Fruit fly (Drosophila melanogaster) whole organism, embryonic: ENCODE measurements around the gene fz.

Source experiments
- CG11695 ChIP-seq: fragments of 200-800 bp; sonication (Bioruptor generic); IDR thresholded peaks from 3 replicates; pipeline ENCODE4 v1.3.6; 2022; ENCODE audit warnings: missing biosample characterization, missing genetic modification characterization
- CG12769 ChIP-seq: fragments of 200-800 bp; sonication (Bioruptor generic); optimal IDR thresholded peaks from 2 replicates; lab custom pipeline; 2019; ENCODE audit warnings: missing biosample characterization, mild to moderate bottlenecking, missing genetic modification characterization, moderate library complexity
- CG12942 ChIP-seq: fragments of 200-800 bp; sonication (Bioruptor generic); optimal IDR thresholded peaks from 3 replicates; lab custom pipeline; 2016; ENCODE audit warnings: missing biosample characterization, missing genetic modification characterization
- CG13624 ChIP-seq: fragments of 200-800 bp; sonication (Bioruptor generic); optimal IDR thresholded peaks from 2 replicates; lab custom pipeline; 2016; ENCODE audit warnings: missing biosample characterization, missing genetic modification characterization
- CG13775 ChIP-seq: fragments of 200-800 bp; sonication (Bioruptor generic); optimal IDR thresholded peaks from 3 replicates; lab custom pipeline; 2017; ENCODE audit warnings: missing biosample characterization, mild to moderate bottlenecking, missing genetic modification characterization
- CG1529 ChIP-seq: fragments of 200-800 bp; sonication (Bioruptor generic); optimal IDR thresholded peaks from 3 replicates; lab custom pipeline; 2018; ENCODE audit warnings: missing biosample characterization, missing genetic modification characterization
- CG15601 ChIP-seq: fragments of 200-800 bp; sonication (Bioruptor generic); optimal IDR thresholded peaks from 3 replicates; lab custom pipeline; 2019; ENCODE audit warnings: missing biosample characterization, mild to moderate bottlenecking, missing genetic modification characterization, moderate library complexity
- CG1602 ChIP-seq: fragments of 200-800 bp; sonication (Bioruptor generic); optimal IDR thresholded peaks from 3 replicates; lab custom pipeline; 2016; ENCODE audit warnings: missing biosample characterization, missing genetic modification characterization
- CG1603 ChIP-seq: fragments of 200-800 bp; sonication (Bioruptor generic); optimal IDR thresholded peaks from 2 replicates; lab custom pipeline; 2019; ENCODE audit warnings: missing biosample characterization, mild to moderate bottlenecking, missing genetic modification characterization, moderate library complexity
- CG18262 ChIP-seq: fragments of 200-800 bp; optimal IDR thresholded peaks from 3 replicates; lab custom pipeline; 2019; ENCODE audit warnings: missing biosample characterization, mild to moderate bottlenecking, missing genetic modification characterization, moderate library complexity
- CG2116 ChIP-seq: fragments of 200-800 bp; sonication (Bioruptor generic); optimal IDR thresholded peaks from 3 replicates; lab custom pipeline; 2018; ENCODE audit warnings: missing biosample characterization, mild to moderate bottlenecking, missing genetic modification characterization
- CG31365 ChIP-seq: fragments of 200-800 bp; sonication (Bioruptor generic); optimal IDR thresholded peaks from 2 replicates; lab custom pipeline; 2018; ENCODE audit warnings: missing biosample characterization, mild to moderate bottlenecking, missing genetic modification characterization
- CG34224 ChIP-seq: fragments of 200-800 bp; sonication (Bioruptor generic); IDR thresholded peaks from 3 replicates; pipeline ENCODE4 v1.3.6; 2022; ENCODE audit warnings: missing biosample characterization, missing genetic modification characterization; ENCODE audit not compliant: partially characterized antibody
- CG4730 ChIP-seq: fragments of 200-800 bp; sonication (Bioruptor generic); IDR thresholded peaks from 2 replicates; pipeline ENCODE4 v1.3.6; 2022; ENCODE audit warnings: missing biosample characterization, missing genetic modification characterization
- CG8290 ChIP-seq, 3 experiments: fragments of 200-800 bp; sonication (Bioruptor generic); optimal IDR thresholded peaks; 2 replicates each; lab custom pipeline; 2016 to 2019; ENCODE audit warnings: missing biosample characterization in 3 of 3, missing genetic modification characterization in 3 of 3, mild to moderate bottlenecking in 2 of 3, moderate library complexity in 1 of 3
- CG8478 ChIP-seq: fragments of >200 bp; optimal IDR thresholded peaks from 2 replicates; lab custom pipeline; 2018
- CG8765 ChIP-seq: fragments of 200-800 bp; sonication (Bioruptor generic); IDR thresholded peaks from 2 replicates; pipeline ENCODE4 v1.3.6; 2022; ENCODE audit warnings: missing biosample characterization, missing genetic modification characterization
- CG8944 ChIP-seq: fragments of 200-800 bp; sonication (Bioruptor generic); optimal IDR thresholded peaks from 3 replicates; lab custom pipeline; 2016; ENCODE audit warnings: missing biosample characterization, missing genetic modification characterization
- CG9727 ChIP-seq: fragments of 200-800 bp; sonication (Bioruptor generic); optimal IDR thresholded peaks from 3 replicates; lab custom pipeline; 2017; ENCODE audit warnings: missing biosample characterization, mild to moderate bottlenecking, missing genetic modification characterization
- Drgx ChIP-seq: fragments of 200-800 bp; sonication (Bioruptor generic); IDR thresholded peaks from 2 replicates; pipeline ENCODE4 v1.3.6; 2022; ENCODE audit warnings: missing biosample characterization, missing genetic modification characterization
- E2f1 ChIP-seq: fragments of 200-800 bp; sonication (Bioruptor generic); IDR thresholded peaks from 2 replicates; pipeline ENCODE4 v1.3.6; 2022; ENCODE audit warnings: missing biosample characterization, missing genetic modification characterization
- Fer1 ChIP-seq: fragments of 200-800 bp; sonication (Bioruptor generic); optimal IDR thresholded peaks from 2 replicates; lab custom pipeline; 2017; ENCODE audit warnings: missing biosample characterization, mild to moderate bottlenecking, missing genetic modification characterization
- Fer3 ChIP-seq: fragments of 200-800 bp; sonication (Bioruptor generic); optimal IDR thresholded peaks from 2 replicates; lab custom pipeline; 2018; ENCODE audit warnings: missing biosample characterization, mild to moderate bottlenecking, missing genetic modification characterization, moderate library complexity
- H15 ChIP-seq: fragments of 200-800 bp; sonication (Bioruptor generic); IDR thresholded peaks from 3 replicates; pipeline ENCODE4 v1.3.6; 2022; ENCODE audit warnings: missing biosample characterization, missing genetic modification characterization
- Hey ChIP-seq: fragments of 200-800 bp; sonication (Bioruptor generic); optimal IDR thresholded peaks from 3 replicates; lab custom pipeline; 2018; ENCODE audit warnings: missing biosample characterization, mild to moderate bottlenecking, missing genetic modification characterization
- Hmr ChIP-seq: fragments of 200-800 bp; sonication (Bioruptor generic); optimal IDR thresholded peaks from 3 replicates; lab custom pipeline; 2017; ENCODE audit warnings: mild to moderate bottlenecking, missing biosample characterization, missing genetic modification reagents, missing genetic modification characterization
- Med ChIP-seq: fragments of 200-800 bp; sonication (Bioruptor generic); peaks from one replicate; lab custom pipeline; 2016; ENCODE audit warnings: missing biosample characterization, missing genetic modification characterization, mild to moderate bottlenecking, inconsistent platforms, moderate library complexity
- amos ChIP-seq: fragments of 200-800 bp; sonication (Bioruptor generic); IDR thresholded peaks from 2 replicates; pipeline ENCODE4 v1.3.6; 2022; ENCODE audit warnings: missing biosample characterization, missing genetic modification characterization; ENCODE audit not compliant: partially characterized antibody
- ara ChIP-seq: fragments of 200-800 bp; sonication (Bioruptor generic); IDR thresholded peaks from 2 replicates; pipeline ENCODE4 v1.3.6; 2022; ENCODE audit warnings: missing biosample characterization, missing genetic modification characterization
- ase ChIP-seq: fragments of 200-800 bp; sonication (Bioruptor generic); IDR thresholded peaks from 3 replicates; pipeline ENCODE4 v1.3.6; 2022; ENCODE audit warnings: missing biosample characterization, missing genetic modification characterization
- chif ChIP-seq, 2 experiments: fragments of 200-800 bp; sonication (Bioruptor generic); optimal IDR thresholded peaks; 3 replicates each; lab custom pipeline; 2016; ENCODE audit warnings: missing biosample characterization in 2 of 2, missing genetic modification characterization in 2 of 2
- fd102C ChIP-seq: fragments of 200-800 bp; sonication (Bioruptor generic); optimal IDR thresholded peaks from 2 replicates; lab custom pipeline; 2018; ENCODE audit warnings: missing biosample characterization, mild to moderate bottlenecking, missing genetic modification characterization, moderate library complexity
- gem ChIP-seq: fragments of 200-800 bp; sonication (Bioruptor generic); optimal IDR thresholded peaks from 2 replicates; lab custom pipeline; 2019; ENCODE audit warnings: missing biosample characterization, mild to moderate bottlenecking, missing genetic modification characterization, moderate library complexity
- grau ChIP-seq: fragments of 200-800 bp; optimal IDR thresholded peaks from 3 replicates; lab custom pipeline; 2019; ENCODE audit warnings: missing biosample characterization, mild to moderate bottlenecking, missing genetic modification characterization, moderate library complexity
- gsb-n ChIP-seq: fragments of 200-800 bp; sonication (Bioruptor generic); optimal IDR thresholded peaks from 3 replicates; lab custom pipeline; 2018; ENCODE audit warnings: missing biosample characterization, mild to moderate bottlenecking, missing genetic modification characterization
- inv ChIP-seq: fragments of 200-800 bp; sonication (Bioruptor generic); IDR thresholded peaks from 2 replicates; pipeline ENCODE4 v1.3.6; 2022; ENCODE audit warnings: missing biosample characterization, missing genetic modification characterization; ENCODE audit not compliant: partially characterized antibody
- mld ChIP-seq: fragments of 200-800 bp; sonication (Bioruptor generic); IDR thresholded peaks from 3 replicates; pipeline ENCODE4 v1.3.6; 2022; ENCODE audit warnings: missing biosample characterization, missing genetic modification characterization; ENCODE audit not compliant: partially characterized antibody
- onecut ChIP-seq: fragments of 200-800 bp; sonication (Bioruptor generic); IDR thresholded peaks from 2 replicates; pipeline ENCODE4 v1.3.6; 2022; ENCODE audit warnings: missing biosample characterization, missing genetic modification characterization
- pan ChIP-seq, 4 experiments: fragments of >200 bp in 3 of 4; fragments of 200-800 bp in 1 of 4; sonication (Bioruptor generic) in 1 of 4; optimal IDR thresholded peaks in 3 of 4; IDR thresholded peaks in 1 of 4; 2 replicates each; pipeline versions ENCODE4 v1.3.6 to Lab custom; 2017 to 2022; ENCODE audit warnings: missing biosample characterization in 2 of 4, missing genetic modification characterization in 2 of 4, mixed read lengths in 1 of 4
- pb ChIP-seq: fragments of 200-800 bp; sonication (Bioruptor generic); optimal IDR thresholded peaks from 3 replicates; lab custom pipeline; 2016; ENCODE audit warnings: missing biosample characterization, missing genetic modification characterization
- pita ChIP-seq: fragments of 200-800 bp; sonication (Bioruptor generic); optimal IDR thresholded peaks from 2 replicates; lab custom pipeline; 2017; ENCODE audit warnings: missing biosample characterization, mild to moderate bottlenecking, missing genetic modification characterization
- sens-2 ChIP-seq: fragments of 200-800 bp; sonication (Bioruptor generic); IDR thresholded peaks from 2 replicates; pipeline ENCODE4 v1.3.6; 2022; ENCODE audit warnings: missing biosample characterization, missing genetic modification characterization
- sisA ChIP-seq: fragments of 200-800 bp; sonication (Bioruptor generic); IDR thresholded peaks from 2 replicates; pipeline ENCODE4 v1.3.6; 2022; ENCODE audit warnings: missing biosample characterization, missing genetic modification characterization
- ssp ChIP-seq: fragments of 200-800 bp; sonication (Bioruptor generic); IDR thresholded peaks from 2 replicates; pipeline ENCODE4 v1.3.6; 2022; ENCODE audit warnings: missing biosample characterization, missing genetic modification characterization
- tap ChIP-seq: fragments of 200-800 bp; optimal IDR thresholded peaks from 3 replicates; lab custom pipeline; 2019; ENCODE audit warnings: missing biosample characterization, mild to moderate bottlenecking, missing genetic modification characterization, moderate library complexity
- tio ChIP-seq: fragments of 200-800 bp; sonication (Bioruptor generic); optimal IDR thresholded peaks from 2 replicates; lab custom pipeline; 2017; ENCODE audit warnings: missing biosample characterization, missing genetic modification characterization, inconsistent platforms
- tna ChIP-seq: fragments of 200-800 bp; sonication (Bioruptor generic); IDR thresholded peaks from 2 replicates; pipeline ENCODE4 v1.3.6; 2022; ENCODE audit warnings: missing biosample characterization, missing genetic modification characterization; ENCODE audit not compliant: partially characterized antibody
- toy ChIP-seq: fragments of 200-800 bp; sonication (Bioruptor generic); IDR thresholded peaks from 2 replicates; pipeline ENCODE4 v1.3.6; 2022; ENCODE audit warnings: missing biosample characterization, missing genetic modification characterization
- unpg ChIP-seq: fragments of 200-800 bp; sonication (Bioruptor generic); optimal IDR thresholded peaks from 3 replicates; lab custom pipeline; 2018; ENCODE audit warnings: missing biosample characterization, mild to moderate bottlenecking, missing genetic modification characterization, moderate library complexity
- zf30C ChIP-seq: fragments of 200-800 bp; sonication (Bioruptor generic); optimal IDR thresholded peaks from 3 replicates; lab custom pipeline; 2018; ENCODE audit warnings: missing biosample characterization, mild to moderate bottlenecking, missing genetic modification characterization

The fz gene

DNA sequence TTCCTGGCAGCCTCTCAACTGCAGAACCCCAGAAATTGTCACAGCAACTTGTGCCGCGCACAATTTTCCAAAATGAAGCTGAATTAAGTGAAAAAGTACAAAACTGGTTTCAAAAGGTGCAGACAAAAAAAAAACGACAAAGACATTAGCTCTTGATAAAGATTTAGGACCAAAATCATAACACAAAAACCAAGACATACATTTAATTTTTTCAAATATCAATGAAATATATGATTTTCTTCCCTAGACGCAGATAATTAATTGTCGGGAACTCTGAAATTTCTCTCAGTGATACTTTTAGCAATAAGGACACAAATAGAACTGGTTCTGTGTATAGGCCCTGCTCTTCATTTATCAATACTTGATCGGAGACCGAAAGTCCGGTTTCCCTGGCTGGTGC lies 90.6 kb downstream of the fz start (continued):
- TF ChIP-seq Drgx (GFP tag; lab: Robert Waterston, UW) (peak; percentile 74), CG4730 (GFP tag; lab: Robert Waterston, UW) (no peak), CG13775 (peak; percentile 65), ara (peak; percentile 22; the same call in 1 of the 2 replicates), tio (GFP tag; lab: Kevin White, UChicago) (peak; percentile 71), toy (GFP tag; lab: Robert Waterston, UW) (no peak), CG18262 (tag; lab: Kevin White, UChicago) (peak; percentile 59), grau (tag; lab: Kevin White, UChicago) (peak; percentile 24), CG12942 (GFP tag; lab: Kevin White, UChicago) (no peak), Med (no peak), sens-2 (GFP tag; lab: Robert Waterston, UW) (peak; percentile 56), Fer1 (no peak), CG12769 (tag; lab: Kevin White, UChicago) (no peak), ase (GFP tag; lab: Robert Waterston, UW) (no peak), CG15601 (tag; lab: Kevin White, UChicago) (peak; percentile 49), CG1603 (tag; lab: Kevin White, UChicago) (peak; percentile 30), gsb-n (tag; lab: Kevin White, UChicago) (peak; percentile 46), CG8765 (GFP tag; lab: Robert Waterston, UW) (no peak; the same call in 1 of the 2 replicates), unpg (GFP tag; lab: Kevin White, UChicago) (peak; percentile 34), sisA (GFP tag; lab: Robert Waterston, UW) (no peak), CG8290 (GFP tag; optimal IDR thresholded peaks at IDR 0.05; lab: Kevin White, UChicago) (no peak), CG8290 (tag; optimal IDR thresholded peaks at IDR 0.05; lab: Kevin White, UChicago) (no peak), onecut (GFP tag; lab: Robert Waterston, UW) (0 out of 2 replicates have a peak, but pooled peaks have one; percentile 9), CG8944 (peak; percentile 15), amos (GFP tag; lab: Robert Waterston, UW) (no peak), H15 (GFP tag; lab: Robert Waterston, UW) (0 out of 3 replicates have a peak, but pooled peaks have one; percentile 50), pita (GFP tag; lab: Kevin White, UChicago) (no peak), CG1602 (GFP tag; lab: Kevin White, UChicago) (peak; percentile 69), chif (GFP tag; optimal IDR thresholded peaks at IDR 0.05; lab: Kevin White, UChicago) (peak; percentile 21 to 83), fd102C (GFP tag; lab: Kevin White, UChicago) (peak; percentile 52), Fer3 (tag; lab: Kevin White, UChicago) (no peak), CG9727 (GFP tag; lab: Kevin White, UChicago) (peak; percentile 72), ssp (GFP tag; lab: Robert Waterston, UW) (peak; percentile 30; the same call in 1 of the 2 replicates), pan (optimal IDR thresholded peaks at IDR 0.05; lab: Kevin White, UChicago) (no peak), pan (GFP tag; optimal IDR thresholded peaks at IDR 0.05 in 1 of 2, IDR thresholded peaks at IDR 0.05 in 1 of 2) (peak in 1 of 2 experiments; percentile 12), mld (GFP tag; lab: Robert Waterston, UW) (no peak), CG31365 (tag; lab: Kevin White, UChicago) (no peak), CG8478 (lab: Kevin White, UChicago) (no peak), pb (GFP tag; lab: Kevin White, UChicago) (no peak), CG2116 (GFP tag; lab: Kevin White, UChicago) (peak; percentile 27), E2f1 (GFP tag; lab: Robert Waterston, UW) (peak; percentile 27; the same call in 1 of the 2 replicates), CG13624 (no peak), CG34224 (GFP tag; lab: Robert Waterston, UW) (no peak), CG11695 (GFP tag; lab: Robert Waterston, UW) (0 out of 3 replicates have a peak, but pooled peaks have one; percentile 29), tna (GFP tag; lab: Robert Waterston, UW) (no peak), inv (GFP tag; lab: Robert Waterston, UW) (no peak), Hmr (no peak), gem (tag; lab: Kevin White, UChicago) (peak; percentile 68), tap (tag; lab: Kevin White, UChicago) (no peak), zf30C (GFP tag; lab: Kevin White, UChicago) (peak; percentile 85), CG1529 (GFP tag; lab: Kevin White, UChicago) (no peak), Hey (tag; lab: Kevin White, UChicago) (no peak)
